Worm (Caenorhabditis elegans) whole organism, L2 larva: ENCODE results near the gene T26C5.5.

Source experiments
- C34F6.9 ChIP-seq: fragments of 150-350 bp; optimal IDR thresholded peaks from 2 replicates; lab custom pipeline; 2014; ENCODE audit warnings: missing biosample characterization, missing genetic modification characterization
- ceh-16 ChIP-seq: fragments of 150-350 bp; optimal IDR thresholded peaks from 2 replicates; lab custom pipeline; 2014; ENCODE audit warnings: missing biosample characterization, missing genetic modification characterization
- egl-27 ChIP-seq: sonication (generic microtip); optimal IDR thresholded peaks from 3 replicates; lab custom pipeline; 2017; ENCODE audit warnings: missing biosample characterization, missing genetic modification reagents, missing genetic modification characterization
- fos-1 ChIP-seq: fragments of 150-350 bp; optimal IDR thresholded peaks from 2 replicates; lab custom pipeline; 2014; ENCODE audit warnings: missing biosample characterization, missing genetic modification characterization
- gmeb-1 ChIP-seq: fragments of 150-350 bp; optimal IDR thresholded peaks from 2 replicates; lab custom pipeline; 2014; ENCODE audit warnings: missing biosample characterization, missing genetic modification characterization
- lin-39 ChIP-seq: fragments of 150-350 bp; optimal IDR thresholded peaks from 2 replicates; lab custom pipeline; 2014; ENCODE audit warnings: missing biosample characterization, missing genetic modification reagents, missing genetic modification characterization
- mab-5 ChIP-seq: fragments of 150-350 bp; optimal IDR thresholded peaks from 2 replicates; lab custom pipeline; 2014; ENCODE audit warnings: missing biosample characterization, missing genetic modification characterization
- mdl-1 ChIP-seq, 2 experiments: fragments of 150-350 bp in 1 of 2; sonication (generic microtip) in 1 of 2; optimal IDR thresholded peaks; 2 replicates each; lab custom pipeline; 2017; ENCODE audit warnings: missing biosample characterization in 2 of 2, missing genetic modification characterization in 2 of 2
- nhr-10 ChIP-seq: sonication (generic microtip); optimal IDR thresholded peaks from 2 replicates; lab custom pipeline; 2017; ENCODE audit warnings: missing biosample characterization, missing genetic modification characterization
- nhr-11 ChIP-seq: fragments of 150-350 bp; optimal IDR thresholded peaks from 2 replicates; lab custom pipeline; 2014; ENCODE audit warnings: missing biosample characterization, missing genetic modification characterization
- sem-4 ChIP-seq: fragments of 150-350 bp; optimal IDR thresholded peaks from 2 replicates; lab custom pipeline; 2014; ENCODE audit warnings: missing biosample characterization, missing genetic modification reagents, missing genetic modification characterization
- skn-1 ChIP-seq: sonication (generic microtip); optimal IDR thresholded peaks from 2 replicates; lab custom pipeline; 2017; ENCODE audit warnings: missing biosample characterization, missing genetic modification characterization
- sma-9 ChIP-seq, 2 experiments: fragments of 150-350 bp in 1 of 2; sonication (generic microtip) in 1 of 2; optimal IDR thresholded peaks; 2 replicates each; lab custom pipeline; 2014 to 2016; ENCODE audit warnings: missing genetic modification characterization in 2 of 2, mild to moderate bottlenecking in 1 of 2, missing biosample characterization in 1 of 2, missing compliant biosample characterization in 1 of 2, missing genetic modification reagents in 1 of 2, moderate library complexity in 1 of 2
- unc-39 ChIP-seq: fragments of 150-350 bp; optimal IDR thresholded peaks from 2 replicates; lab custom pipeline; 2014; ENCODE audit warnings: missing biosample characterization, missing genetic modification characterization
- unc-62 ChIP-seq: fragments of 150-350 bp; optimal IDR thresholded peaks from 2 replicates; lab custom pipeline; 2014; ENCODE audit warnings: missing biosample characterization, missing genetic modification reagents, missing genetic modification characterization

Gene T26C5.5

DNA sequence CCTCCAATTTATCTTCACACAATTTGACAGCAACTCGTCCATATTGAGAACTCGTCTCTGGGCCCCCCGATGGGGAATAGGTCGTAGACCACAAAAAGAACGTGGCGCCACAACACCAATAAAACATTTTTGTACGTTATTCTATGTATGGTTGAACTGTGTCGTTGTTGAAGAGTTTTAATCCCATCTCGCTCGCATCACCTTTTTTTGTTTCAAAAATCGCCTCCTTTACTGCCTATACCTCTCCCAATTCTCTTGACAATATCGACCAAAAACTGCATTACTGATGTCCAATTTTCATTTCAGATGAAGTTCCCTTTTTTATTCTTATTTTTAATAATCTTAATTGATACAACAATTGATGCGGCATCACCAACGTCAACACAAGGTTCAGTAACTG, 49.3 kb downstream of the T26C5.5 start, which contains the start of gene let-23:
let-23 (plus strand) TSS at position 301 of the 400 bp plus-strand sequence.
- TF ChIP-seq sem-4 (no peak), C34F6.9 (no peak), mab-5 (tag; lab: Kevin White, UChicago) (no peak), unc-62 (no peak), nhr-11 (tag; lab: Kevin White, UChicago) (no peak), mdl-1 (tag; optimal IDR thresholded peaks at IDR 0.05; lab: Kevin White, UChicago) (no peak), nhr-10 (tag; lab: Kevin White, UChicago) (no peak), ceh-16 (no peak), lin-39 (tag; lab: Kevin White, UChicago) (no peak), unc-39 (tag; lab: Kevin White, UChicago) (no peak), egl-27 (no peak)
- TF ChIP-seq, all 48 proteins: peak for 0

DNA sequence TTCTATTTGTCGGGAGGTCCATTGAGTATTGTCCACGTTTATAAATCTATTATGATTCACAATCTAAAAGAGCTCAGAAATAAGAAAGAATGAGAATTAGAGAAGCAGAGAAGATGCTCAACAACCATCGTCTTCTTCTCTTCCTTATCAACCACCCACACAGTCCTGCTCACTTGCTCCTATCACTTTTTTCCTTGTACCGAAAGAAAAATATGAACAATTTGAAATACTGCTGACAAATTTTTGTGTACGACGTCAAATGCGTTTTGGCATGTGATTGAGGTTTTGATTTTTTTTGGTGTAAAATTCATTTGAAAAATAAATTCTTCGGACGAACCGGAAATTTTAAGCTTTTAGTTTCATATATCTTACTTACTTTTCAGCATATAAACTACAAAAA, 50.2 kb downstream of the T26C5.5 start:
- TF ChIP-seq skn-1 (tag; lab: Kevin White, UChicago) (peak; percentile 8), gmeb-1 (tag; lab: Kevin White, UChicago) (no peak), fos-1 (tag; lab: Kevin White, UChicago) (peak; percentile 79), sma-9 (GFP tag; optimal IDR thresholded peaks at IDR 0.05; lab: Kevin White, UChicago) (peak; percentile 27), sma-9 (tag; optimal IDR thresholded peaks at IDR 0.05; lab: Kevin White, UChicago) (no peak)
